Worm (Caenorhabditis elegans) whole organism, L2 larva: Measurements from ENCODE around the gene sdz-10.

Source experiments
- C34F6.9 ChIP-seq: fragments of 150-350 bp; optimal IDR thresholded peaks from 2 replicates; lab custom pipeline; 2014; ENCODE audit warnings: missing biosample characterization, missing genetic modification characterization
- F13H6.1 ChIP-seq: sonication (generic microtip); optimal IDR thresholded peaks from 2 replicates; lab custom pipeline; 2016; ENCODE audit warnings: missing genetic modification characterization, missing compliant biosample characterization
- R02D3.7 ChIP-seq: fragments of 150-350 bp; optimal IDR thresholded peaks from 2 replicates; lab custom pipeline; 2014; ENCODE audit warnings: missing biosample characterization, missing genetic modification characterization
- Y55F3AM.14 ChIP-seq: fragments of 200-800 bp; sonication (Bioruptor generic); optimal IDR thresholded peaks from 2 replicates; lab custom pipeline; 2018; ENCODE audit warnings: mild to moderate bottlenecking, missing genetic modification characterization, missing compliant biosample characterization
- alr-1 ChIP-seq: fragments of 150-350 bp; optimal IDR thresholded peaks from 2 replicates; lab custom pipeline; 2014; ENCODE audit warnings: missing biosample characterization, missing genetic modification characterization
- aly-2 ChIP-seq: fragments of 150-350 bp; optimal IDR thresholded peaks from 2 replicates; lab custom pipeline; 2014; ENCODE audit warnings: missing biosample characterization, missing genetic modification characterization
- ama-1 ChIP-seq: fragments of 150-350 bp; optimal IDR thresholded peaks from 2 replicates; lab custom pipeline; 2018; ENCODE audit warnings: inconsistent platforms
- blmp-1 ChIP-seq: sonication (generic microtip); optimal IDR thresholded peaks from 2 replicates; lab custom pipeline; 2017; ENCODE audit warnings: missing genetic modification characterization, mild to moderate bottlenecking, missing compliant biosample characterization, antibody characterized with exemption, moderate library complexity; ENCODE audit not compliant: insufficient read depth
- ceh-16 ChIP-seq: fragments of 150-350 bp; optimal IDR thresholded peaks from 2 replicates; lab custom pipeline; 2014; ENCODE audit warnings: missing biosample characterization, missing genetic modification characterization
- crh-2 ChIP-seq: sonication (generic microtip); optimal IDR thresholded peaks from 2 replicates; lab custom pipeline; 2017; ENCODE audit warnings: missing biosample characterization, missing genetic modification characterization
- dmd-4 ChIP-seq: sonication (generic microtip); optimal IDR thresholded peaks from 2 replicates; lab custom pipeline; 2017; ENCODE audit warnings: missing biosample characterization, missing genetic modification characterization
- egl-27 ChIP-seq: sonication (generic microtip); optimal IDR thresholded peaks from 3 replicates; lab custom pipeline; 2017; ENCODE audit warnings: missing biosample characterization, missing genetic modification reagents, missing genetic modification characterization
- elt-3 ChIP-seq: sonication (generic microtip); optimal IDR thresholded peaks from 2 replicates; lab custom pipeline; 2017; ENCODE audit warnings: missing biosample characterization, missing genetic modification characterization
- fos-1 ChIP-seq: fragments of 150-350 bp; optimal IDR thresholded peaks from 2 replicates; lab custom pipeline; 2014; ENCODE audit warnings: missing biosample characterization, missing genetic modification characterization
- mab-5 ChIP-seq: fragments of 150-350 bp; optimal IDR thresholded peaks from 2 replicates; lab custom pipeline; 2014; ENCODE audit warnings: missing biosample characterization, missing genetic modification characterization
- mbf-1 ChIP-seq: sonication (generic microtip); optimal IDR thresholded peaks from 2 replicates; lab custom pipeline; 2017; ENCODE audit warnings: missing biosample characterization, missing genetic modification characterization
- mdl-1 ChIP-seq, 2 experiments: fragments of 150-350 bp in 1 of 2; sonication (generic microtip) in 1 of 2; optimal IDR thresholded peaks; 2 replicates each; lab custom pipeline; 2017; ENCODE audit warnings: missing biosample characterization in 2 of 2, missing genetic modification characterization in 2 of 2
- nhr-11 ChIP-seq: fragments of 150-350 bp; optimal IDR thresholded peaks from 2 replicates; lab custom pipeline; 2014; ENCODE audit warnings: missing biosample characterization, missing genetic modification characterization
- nhr-12 ChIP-seq: fragments of 150-350 bp; optimal IDR thresholded peaks from 2 replicates; lab custom pipeline; 2014; ENCODE audit warnings: missing biosample characterization, missing genetic modification characterization
- nhr-129 ChIP-seq: fragments of 150-350 bp; optimal IDR thresholded peaks from 2 replicates; lab custom pipeline; 2014; ENCODE audit warnings: missing biosample characterization, missing genetic modification characterization
- nhr-21 ChIP-seq: fragments of 150-350 bp; optimal IDR thresholded peaks from 2 replicates; lab custom pipeline; 2014; ENCODE audit warnings: missing biosample characterization, missing genetic modification characterization
- nhr-23 ChIP-seq: fragments of 150-350 bp; optimal IDR thresholded peaks from 2 replicates; lab custom pipeline; 2014; ENCODE audit warnings: missing biosample characterization, missing genetic modification reagents, missing genetic modification characterization
- nhr-25 ChIP-seq: fragments of 150-350 bp; sonication (generic microtip); optimal IDR thresholded peaks from 3 replicates; lab custom pipeline; 2014; ENCODE audit warnings: missing biosample characterization, missing genetic modification characterization
- nhr-6 ChIP-seq: fragments of 150-350 bp; optimal IDR thresholded peaks from 2 replicates; lab custom pipeline; 2014; ENCODE audit warnings: missing biosample characterization, missing genetic modification characterization
- nhr-77 ChIP-seq: fragments of 150-350 bp; optimal IDR thresholded peaks from 2 replicates; lab custom pipeline; 2014; ENCODE audit warnings: missing biosample characterization, missing genetic modification characterization
- peb-1 ChIP-seq: fragments of 150-350 bp; optimal IDR thresholded peaks from 2 replicates; lab custom pipeline; 2014; ENCODE audit warnings: missing biosample characterization, missing genetic modification characterization
- sem-4 ChIP-seq: fragments of 150-350 bp; optimal IDR thresholded peaks from 2 replicates; lab custom pipeline; 2014; ENCODE audit warnings: missing biosample characterization, missing genetic modification reagents, missing genetic modification characterization
- skn-1 ChIP-seq: sonication (generic microtip); optimal IDR thresholded peaks from 2 replicates; lab custom pipeline; 2017; ENCODE audit warnings: missing biosample characterization, missing genetic modification characterization
- sma-9 ChIP-seq, 2 experiments: fragments of 150-350 bp in 1 of 2; sonication (generic microtip) in 1 of 2; optimal IDR thresholded peaks; 2 replicates each; lab custom pipeline; 2014 to 2016; ENCODE audit warnings: missing genetic modification characterization in 2 of 2, mild to moderate bottlenecking in 1 of 2, missing biosample characterization in 1 of 2, missing compliant biosample characterization in 1 of 2, missing genetic modification reagents in 1 of 2, moderate library complexity in 1 of 2
- snpc-4 ChIP-seq: fragments of 150-350 bp; optimal IDR thresholded peaks from 2 replicates; lab custom pipeline; 2014; ENCODE audit warnings: missing biosample characterization, missing genetic modification characterization
- unc-39 ChIP-seq: fragments of 150-350 bp; optimal IDR thresholded peaks from 2 replicates; lab custom pipeline; 2014; ENCODE audit warnings: missing biosample characterization, missing genetic modification characterization
- unc-62 ChIP-seq: fragments of 150-350 bp; optimal IDR thresholded peaks from 2 replicates; lab custom pipeline; 2014; ENCODE audit warnings: missing biosample characterization, missing genetic modification reagents, missing genetic modification characterization
- zag-1 ChIP-seq: fragments of 150-350 bp; optimal IDR thresholded peaks from 2 replicates; lab custom pipeline; 2014; ENCODE audit warnings: missing biosample characterization, missing genetic modification characterization
- ztf-11 ChIP-seq: sonication (generic microtip); optimal IDR thresholded peaks from 2 replicates; lab custom pipeline; 2017; ENCODE audit warnings: missing biosample characterization, missing genetic modification characterization
- ztf-4 ChIP-seq: fragments of 150-350 bp; optimal IDR thresholded peaks from 2 replicates; lab custom pipeline; 2014; ENCODE audit warnings: missing biosample characterization, missing genetic modification characterization

Gene sdz-10

ce11 chrII:2741405-2741804, 30.7 kb downstream of the sdz-10 start:
- TF ChIP-seq crh-2 (tag; lab: Kevin White, UChicago) (no peak), peb-1 (tag; lab: Kevin White, UChicago) (no peak), nhr-6 (no peak), nhr-129 (tag; lab: Kevin White, UChicago) (no peak), ztf-4 (tag; lab: Kevin White, UChicago) (no peak), sem-4 (tag; lab: Kevin White, UChicago) (no peak), Y55F3AM.14 (no peak), ama-1 (no peak), C34F6.9 (tag; lab: Kevin White, UChicago) (no peak), ceh-16 (tag; lab: Kevin White, UChicago) (no peak), mab-5 (tag; lab: Kevin White, UChicago) (no peak), F13H6.1 (tag; lab: Kevin White, UChicago) (no peak), ztf-11 (no peak), nhr-12 (no peak)

DNA sequence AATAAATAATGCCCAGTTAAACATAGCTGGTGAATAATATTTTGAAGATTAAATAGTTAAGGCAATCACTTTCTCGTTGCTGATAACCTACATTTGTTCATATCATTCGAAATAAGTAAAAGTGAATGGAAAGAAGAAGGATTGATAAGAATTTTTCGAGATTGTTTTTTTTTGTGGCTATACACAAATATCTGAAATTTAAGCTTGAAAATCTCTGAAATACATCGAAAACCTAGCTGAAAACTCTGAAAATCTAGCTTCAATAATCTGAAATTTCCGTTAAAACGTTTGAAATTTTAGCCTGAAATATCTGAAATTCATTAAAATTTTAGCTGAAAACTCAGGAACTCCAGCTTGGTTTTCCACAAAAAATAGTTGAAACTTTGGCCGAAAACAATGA, 32.4 kb downstream of the sdz-10 start, which contains the start of gene T05A8.6:
T05A8.6 (minus strand) TSS at position 101 of the 400 bp plus-strand sequence.
- no peak for TF ChIP-seq nhr-23 (tag; lab: Kevin White, UChicago)
- TF ChIP-seq aly-2: no peak
- TF ChIP-seq ztf-4 (tag; lab: Kevin White, UChicago): no peak
- no peak for TF ChIP-seq R02D3.7 (tag; lab: Kevin White, UChicago)
- TF ChIP-seq skn-1: no peak
- TF ChIP-seq sma-9 (GFP tag; optimal IDR thresholded peaks at IDR 0.05; lab: Kevin White, UChicago): no peak
- no peak for TF ChIP-seq sma-9 (tag; optimal IDR thresholded peaks at IDR 0.05; lab: Kevin White, UChicago)
- TF ChIP-seq mbf-1 (tag; lab: Kevin White, UChicago): no peak
- no peak for TF ChIP-seq crh-2 (tag; lab: Kevin White, UChicago)
- no peak for TF ChIP-seq fos-1
- TF ChIP-seq Y55F3AM.14: no peak
- TF ChIP-seq mdl-1 (tag; optimal IDR thresholded peaks at IDR 0.05; lab: Kevin White, UChicago): no peak
- TF ChIP-seq unc-62 (GFP tag; lab: Kevin White, UChicago): no peak
- TF ChIP-seq elt-3: no peak
- TF ChIP-seq nhr-12: no peak
- no peak for TF ChIP-seq unc-39 (tag; lab: Kevin White, UChicago)

ce11 chrII:2736938-2737337, 35.1 kb downstream of the sdz-10 start:
- TF ChIP-seq nhr-21 (tag; lab: Kevin White, UChicago): no peak
- no peak for TF ChIP-seq unc-39 (tag; lab: Kevin White, UChicago)

- no peak for TF ChIP-seq nhr-11 (tag; lab: Kevin White, UChicago)
- no peak for TF ChIP-seq aly-2
- TF ChIP-seq dmd-4 (tag; lab: Kevin White, UChicago): no peak
- no peak for TF ChIP-seq nhr-77 (tag; lab: Kevin White, UChicago)
- TF ChIP-seq sem-4 (tag; lab: Kevin White, UChicago): no peak
- no peak for TF ChIP-seq nhr-21 (tag; lab: Kevin White, UChicago)
- no peak for TF ChIP-seq egl-27
- TF ChIP-seq peb-1 (tag; lab: Kevin White, UChicago): no peak
- no peak for TF ChIP-seq zag-1 (tag; lab: Kevin White, UChicago)
- TF ChIP-seq alr-1: no peak
- TF ChIP-seq blmp-1 (tag; lab: Kevin White, UChicago): no peak
- no peak for TF ChIP-seq nhr-129 (tag; lab: Kevin White, UChicago)
- no peak for TF ChIP-seq nhr-25 (tag; lab: Kevin White, UChicago)
- no peak for TF ChIP-seq snpc-4
- TF ChIP-seq ztf-4 (tag; lab: Kevin White, UChicago): no peak
- TF ChIP-seq ama-1: no peak
- TF ChIP-seq mbf-1 (tag; lab: Kevin White, UChicago): no peak
- TF ChIP-seq crh-2 (tag; lab: Kevin White, UChicago): no peak
- TF ChIP-seq sma-9 (GFP tag; optimal IDR thresholded peaks at IDR 0.05; lab: Kevin White, UChicago): no peak
- no peak for TF ChIP-seq sma-9 (tag; optimal IDR thresholded peaks at IDR 0.05; lab: Kevin White, UChicago)
- no peak for TF ChIP-seq mdl-1 (tag; optimal IDR thresholded peaks at IDR 0.05; lab: Kevin White, UChicago)
- TF ChIP-seq, all 48 proteins: peak for 0
Observed at ce11 chrII:2736156-2736728, 35.8 kb downstream of the sdz-10 start, which contains the start of gene T05A8.8. Gene T05A8.8 (plus strand): TSS chrII:2736678.
